Worm (Caenorhabditis elegans) whole organism, young adult: Measurements from ENCODE around the gene F32D8.1.

Experiments
- C06A6.2 ChIP-seq: fragments of 200-800 bp; sonication (Bioruptor generic); conservative IDR thresholded peaks from 2 replicates; pipeline ENCODE4 v1.3.6; 2022; ENCODE audit warnings: missing genetic modification characterization, missing compliant biosample characterization
- F39B2.1 ChIP-seq: fragments of 200-800 bp; sonication (Bioruptor generic); IDR thresholded peaks from 2 replicates; pipeline ENCODE4 v1.3.6; 2022; ENCODE audit warnings: missing genetic modification reagents, missing genetic modification characterization, missing compliant biosample characterization
- ceh-40 ChIP-seq: fragments of 200-800 bp; sonication (Bioruptor generic); IDR thresholded peaks from 2 replicates; pipeline ENCODE4 v1.3.6; 2022; ENCODE audit warnings: missing genetic modification characterization, missing compliant biosample characterization
- egl-18 ChIP-seq: fragments of 200-800 bp; sonication (Bioruptor generic); IDR thresholded peaks from 2 replicates; pipeline ENCODE4 v1.3.6; 2022; ENCODE audit warnings: missing genetic modification reagents, missing genetic modification characterization, missing compliant biosample characterization

- TF ChIP-seq egl-18 (GFP tag; lab: Robert Waterston, UW) (no peak), F39B2.1 (GFP tag; lab: Robert Waterston, UW) (no peak), ceh-40 (no peak), C06A6.2 (GFP tag; lab: Robert Waterston, UW) (no peak)
These were observed 28.4 kb downstream of the F32D8.1 start, which contains the start of gene zzz-1 for ce11 chrV:10909071-10909470.
